Fruit fly (Drosophila melanogaster) whole organism, embryonic: ENCODE measurements around the gene Dpp10.
A peak's percentile ranks its signal among the peaks of the same experiment; 100 is the strongest.

Experiments used
- Awh ChIP-seq: fragments of 200-800 bp; sonication (Bioruptor generic); IDR thresholded peaks from 2 replicates; pipeline ENCODE4, ENCODE4 v1.3.6; 2022; ENCODE audit warnings: missing biosample characterization, missing genetic modification characterization
- Bdp1 ChIP-seq: fragments of 200-800 bp; sonication (Bioruptor generic); optimal IDR thresholded peaks from 3 replicates; lab custom pipeline; 2016; ENCODE audit warnings: missing biosample characterization, missing genetic modification characterization
- CG12769 ChIP-seq: fragments of 200-800 bp; sonication (Bioruptor generic); optimal IDR thresholded peaks from 2 replicates; lab custom pipeline; 2019; ENCODE audit warnings: missing biosample characterization, mild to moderate bottlenecking, missing genetic modification characterization, moderate library complexity
- CG13123 ChIP-seq: fragments of 200-800 bp; sonication (Bioruptor generic); optimal IDR thresholded peaks from 2 replicates; lab custom pipeline; 2016; ENCODE audit warnings: missing biosample characterization, missing genetic modification characterization
- CG14441 ChIP-seq: fragments of 200-800 bp; sonication (Bioruptor generic); IDR thresholded peaks from 2 replicates; pipeline ENCODE4 v1.3.6; 2022; ENCODE audit warnings: missing biosample characterization, missing genetic modification characterization
- CG14710 ChIP-seq: fragments of 200-800 bp; sonication (Bioruptor generic); optimal IDR thresholded peaks from 3 replicates; lab custom pipeline; 2019; ENCODE audit warnings: missing biosample characterization, mild to moderate bottlenecking, missing genetic modification characterization, moderate library complexity
- CG14860 ChIP-seq: fragments of 200-800 bp; sonication (Bioruptor generic); IDR thresholded peaks from 3 replicates; pipeline ENCODE4 v1.3.6; 2022; ENCODE audit warnings: missing biosample characterization, missing genetic modification characterization; ENCODE audit not compliant: partially characterized antibody
- CG15601 ChIP-seq: fragments of 200-800 bp; sonication (Bioruptor generic); optimal IDR thresholded peaks from 3 replicates; lab custom pipeline; 2019; ENCODE audit warnings: missing biosample characterization, mild to moderate bottlenecking, missing genetic modification characterization, moderate library complexity
- CG15696 ChIP-seq: fragments of 200-800 bp; sonication (Bioruptor generic); optimal IDR thresholded peaks from 2 replicates; lab custom pipeline; 2019; ENCODE audit warnings: missing biosample characterization, mild to moderate bottlenecking, missing genetic modification characterization, moderate library complexity
- CG17829 ChIP-seq: fragments of 200-800 bp; optimal IDR thresholded peaks from 2 replicates; lab custom pipeline; 2019; ENCODE audit warnings: missing biosample characterization, mild to moderate bottlenecking, missing genetic modification characterization, moderate library complexity
- CG2120 ChIP-seq: fragments of 200-800 bp; sonication (Bioruptor generic); optimal IDR thresholded peaks from 3 replicates; lab custom pipeline; 2016; ENCODE audit warnings: missing biosample characterization, missing genetic modification characterization
- CG31441 ChIP-seq: fragments of 200-800 bp; sonication (Bioruptor generic); IDR thresholded peaks from 2 replicates; pipeline ENCODE4 v1.3.6; 2022; ENCODE audit warnings: missing biosample characterization, missing genetic modification characterization
- CG3847 ChIP-seq: fragments of 200-800 bp; sonication (Bioruptor generic); IDR thresholded peaks from 2 replicates; pipeline ENCODE4 v1.3.6; 2022; ENCODE audit warnings: missing biosample characterization, missing genetic modification characterization
- CG4282 ChIP-seq: fragments of 200-800 bp; sonication (Bioruptor generic); optimal IDR thresholded peaks from 2 replicates; lab custom pipeline; 2016; ENCODE audit warnings: missing biosample characterization, missing genetic modification characterization
- CG4424 ChIP-seq: fragments of 200-800 bp; sonication (Bioruptor generic); optimal IDR thresholded peaks from 3 replicates; lab custom pipeline; 2016; ENCODE audit warnings: missing biosample characterization, missing genetic modification characterization
- CG4854 ChIP-seq: fragments of 200-800 bp; sonication (Bioruptor generic); optimal IDR thresholded peaks from 2 replicates; lab custom pipeline; 2016; ENCODE audit warnings: missing biosample characterization, missing genetic modification characterization, inconsistent platforms
- CG6175 ChIP-seq: fragments of 200-800 bp; sonication (Bioruptor generic); IDR thresholded peaks from 3 replicates; pipeline ENCODE4 v1.3.6; 2022; ENCODE audit warnings: missing biosample characterization, missing genetic modification characterization
- CG6791 ChIP-seq: fragments of 200-800 bp; sonication (Bioruptor generic); IDR thresholded peaks from 3 replicates; pipeline ENCODE4 v1.3.6; 2022; ENCODE audit warnings: missing biosample characterization, missing genetic modification characterization; ENCODE audit not compliant: partially characterized antibody
- CG7839 ChIP-seq: fragments of 200-800 bp; sonication (Bioruptor generic); optimal IDR thresholded peaks from 3 replicates; lab custom pipeline; 2018; ENCODE audit warnings: missing biosample characterization, mild to moderate bottlenecking, missing genetic modification characterization, moderate library complexity
- CG8765 ChIP-seq: fragments of 200-800 bp; sonication (Bioruptor generic); IDR thresholded peaks from 2 replicates; pipeline ENCODE4 v1.3.6; 2022; ENCODE audit warnings: missing biosample characterization, missing genetic modification characterization
- CG9797 ChIP-seq: fragments of 200-800 bp; sonication (Bioruptor generic); optimal IDR thresholded peaks from 3 replicates; lab custom pipeline; 2018; ENCODE audit warnings: missing biosample characterization, mild to moderate bottlenecking, missing genetic modification characterization
- CTCF ChIP-seq: fragments of 200-800 bp; sonication (Bioruptor generic); optimal IDR thresholded peaks from 2 replicates; lab custom pipeline; 2017; ENCODE audit warnings: missing biosample characterization, mild to moderate bottlenecking, missing genetic modification characterization, moderate library complexity
- Dek ChIP-seq: fragments of 200-800 bp; sonication (Bioruptor generic); optimal IDR thresholded peaks from 3 replicates; lab custom pipeline; 2019; ENCODE audit warnings: missing biosample characterization, mild to moderate bottlenecking, missing genetic modification characterization, moderate library complexity
- Doc2 ChIP-seq: fragments of 200-800 bp; sonication (Bioruptor generic); IDR thresholded peaks from 2 replicates; pipeline ENCODE4 v1.3.6; 2022; ENCODE audit warnings: missing biosample characterization, missing genetic modification characterization
- Dref ChIP-seq: fragments of 200-800 bp; sonication (Bioruptor generic); IDR thresholded peaks from 2 replicates; pipeline ENCODE4 v1.3.6; 2022; ENCODE audit warnings: missing biosample characterization, missing genetic modification characterization
- HLH54F ChIP-seq: fragments of 200-800 bp; sonication (Bioruptor generic); optimal IDR thresholded peaks from 3 replicates; lab custom pipeline; 2016; ENCODE audit warnings: missing biosample characterization, missing genetic modification characterization
- Hey ChIP-seq: fragments of 200-800 bp; sonication (Bioruptor generic); optimal IDR thresholded peaks from 3 replicates; lab custom pipeline; 2018; ENCODE audit warnings: missing biosample characterization, mild to moderate bottlenecking, missing genetic modification characterization
- Hsf ChIP-seq: fragments of 200-800 bp; sonication (Bioruptor generic); optimal IDR thresholded peaks from 3 replicates; lab custom pipeline; 2016; ENCODE audit warnings: missing biosample characterization, missing genetic modification characterization
- Mad ChIP-seq: fragments of 200-800 bp; sonication (Bioruptor generic); optimal IDR thresholded peaks from 2 replicates; lab custom pipeline; 2016; ENCODE audit warnings: missing biosample characterization, missing genetic modification characterization
- Mes4 ChIP-seq: fragments of 200-800 bp; sonication (Bioruptor generic); optimal IDR thresholded peaks from 2 replicates; lab custom pipeline; 2016; ENCODE audit warnings: missing biosample characterization, missing genetic modification characterization
- Mrtf ChIP-seq: fragments of 200-800 bp; sonication (Bioruptor generic); IDR thresholded peaks from 3 replicates; pipeline ENCODE4 v1.3.6; 2022; ENCODE audit warnings: missing biosample characterization, missing genetic modification characterization
- NfI ChIP-seq: fragments of 200-800 bp; sonication (Bioruptor generic); optimal IDR thresholded peaks from 3 replicates; lab custom pipeline; 2018; ENCODE audit warnings: missing biosample characterization, mild to moderate bottlenecking, missing genetic modification characterization, moderate library complexity
- Rx ChIP-seq: fragments of 200-800 bp; sonication (Bioruptor generic); IDR thresholded peaks from 2 replicates; pipeline ENCODE4 v1.3.6; 2022; ENCODE audit warnings: missing biosample characterization, missing genetic modification characterization
- Scr ChIP-seq: fragments of 200-800 bp; sonication (Bioruptor generic); IDR thresholded peaks from 2 replicates; pipeline ENCODE4 v1.3.6; 2022; ENCODE audit warnings: missing biosample characterization, missing genetic modification characterization; ENCODE audit not compliant: partially characterized antibody
- Sox100B ChIP-seq: fragments of 200-800 bp; sonication (Bioruptor generic); optimal IDR thresholded peaks from 3 replicates; lab custom pipeline; 2018; ENCODE audit warnings: missing biosample characterization, mild to moderate bottlenecking, missing genetic modification characterization
- Xbp1 ChIP-seq: fragments of 200-800 bp; sonication (Bioruptor generic); optimal IDR thresholded peaks from 3 replicates; lab custom pipeline; 2016; ENCODE audit warnings: missing biosample characterization, mild to moderate bottlenecking, missing genetic modification characterization
- YL-1 ChIP-seq: fragments of 200-800 bp; sonication (Bioruptor generic); optimal IDR thresholded peaks from 3 replicates; lab custom pipeline; 2017; ENCODE audit warnings: missing biosample characterization, mild to moderate bottlenecking, missing genetic modification characterization
- ci ChIP-seq: fragments of 200-800 bp; sonication (Bioruptor generic); IDR thresholded peaks from 3 replicates; pipeline ENCODE4 v1.3.6; 2022; ENCODE audit warnings: missing biosample characterization, missing genetic modification characterization
- dan ChIP-seq: fragments of 200-800 bp; sonication (Bioruptor generic); IDR thresholded peaks from 2 replicates; pipeline ENCODE4 v1.3.6; 2022; ENCODE audit warnings: missing biosample characterization, missing genetic modification characterization
- disco-r ChIP-seq: fragments of 200-800 bp; sonication (Bioruptor generic); optimal IDR thresholded peaks from 2 replicates; lab custom pipeline; 2016; ENCODE audit warnings: missing biosample characterization, missing genetic modification characterization
- ewg ChIP-seq: fragments of 200-800 bp; sonication (Bioruptor generic); optimal IDR thresholded peaks from 3 replicates; lab custom pipeline; 2017; ENCODE audit warnings: mild to moderate bottlenecking, missing biosample characterization, missing genetic modification reagents, missing genetic modification characterization
- gt ChIP-seq: fragments of 200-800 bp; sonication (Bioruptor generic); IDR thresholded peaks from 2 replicates; pipeline ENCODE4 v1.3.6; 2022; ENCODE audit warnings: missing biosample characterization, missing genetic modification characterization
- jigr1 ChIP-seq: fragments of 200-800 bp; sonication (Bioruptor generic); IDR thresholded peaks from 3 replicates; pipeline ENCODE4 v1.3.6; 2022; ENCODE audit warnings: missing biosample characterization, missing genetic modification characterization
- kah ChIP-seq: fragments of 200-800 bp; sonication (Bioruptor generic); optimal IDR thresholded peaks from 2 replicates; lab custom pipeline; 2018; ENCODE audit warnings: missing biosample characterization, mild to moderate bottlenecking, missing genetic modification characterization
- pzg ChIP-seq: fragments of 200-800 bp; sonication (Bioruptor generic); optimal IDR thresholded peaks from 3 replicates; lab custom pipeline; 2018; ENCODE audit warnings: missing biosample characterization, mild to moderate bottlenecking, missing genetic modification characterization, moderate library complexity
- sima ChIP-seq: fragments of 200-800 bp; sonication (Bioruptor generic); optimal IDR thresholded peaks from 2 replicates; lab custom pipeline; 2016; ENCODE audit warnings: missing biosample characterization, missing genetic modification characterization
- sna ChIP-seq: fragments of 200-800 bp; sonication (Bioruptor generic); IDR thresholded peaks from 2 replicates; pipeline ENCODE4 v1.3.6; 2022; ENCODE audit warnings: missing biosample characterization, missing genetic modification characterization; ENCODE audit not compliant: partially characterized antibody
- so ChIP-seq: fragments of 200-800 bp; sonication (Bioruptor generic); IDR thresholded peaks from 3 replicates; pipeline ENCODE4 v1.3.6; 2022; ENCODE audit warnings: missing biosample characterization, missing genetic modification characterization
- tgo ChIP-seq: fragments of 200-800 bp; sonication (Bioruptor generic); IDR thresholded peaks from 3 replicates; pipeline ENCODE4 v1.3.6; 2022; ENCODE audit warnings: missing biosample characterization, missing genetic modification characterization
- zfh1 ChIP-seq: fragments of 200-800 bp; sonication (Bioruptor generic); IDR thresholded peaks from 3 replicates; pipeline ENCODE4 v1.3.6; 2022; ENCODE audit warnings: missing biosample characterization, missing genetic modification characterization

The Dpp10 gene

dm6 chr2L:6561463-6562357 lies 39.2 kb downstream of the Dpp10 start, which contains the start of the genes Trmt6 and Ent2 (continued):
- TF ChIP-seq Scr (GFP tag; lab: Robert Waterston, UW) (no peak), so (GFP tag; lab: Robert Waterston, UW) (peak; percentile 95), CG14441 (GFP tag; lab: Robert Waterston, UW) (peak; percentile 99), CG6175 (peak; percentile 96), CG15601 (tag; lab: Kevin White, UChicago) (peak; percentile 85), Xbp1 (GFP tag; lab: Kevin White, UChicago) (peak; percentile 98), CG12769 (peak; percentile 98), Dref (peak; percentile 49), Hey (tag; lab: Kevin White, UChicago) (peak; percentile 77), sima (GFP tag; lab: Kevin White, UChicago) (peak; percentile 85), Hsf (GFP tag; lab: Kevin White, UChicago) (peak; percentile 97), gt (peak; percentile 86), sna (GFP tag; lab: Robert Waterston, UW) (no peak), YL-1 (GFP tag; lab: Kevin White, UChicago) (peak; percentile 60), Awh (peak; percentile 98), Doc2 (GFP tag; lab: Robert Waterston, UW) (peak; percentile 93), tgo (GFP tag; lab: Robert Waterston, UW) (peak; percentile 97), CG14710 (tag; lab: Kevin White, UChicago) (peak; percentile 92), jigr1 (GFP tag; lab: Robert Waterston, UW) (peak; percentile 96), ci (GFP tag; lab: Robert Waterston, UW) (peak; percentile 98), CG6791 (GFP tag; lab: Robert Waterston, UW) (0 out of 3 replicates have a peak, but pooled peaks have one; percentile 51), CG14860 (GFP tag; lab: Robert Waterston, UW) (no peak), Rx (GFP tag; lab: Robert Waterston, UW) (peak; percentile 98), zfh1 (peak; percentile 98), disco-r (GFP tag; lab: Kevin White, UChicago) (peak; percentile 91), NfI (GFP tag; lab: Kevin White, UChicago) (peak; percentile 95), CG3847 (GFP tag; lab: Robert Waterston, UW) (peak; percentile 97), CTCF (peak; percentile 35), dan (GFP tag; lab: Robert Waterston, UW) (peak; percentile 92), Bdp1 (GFP tag; lab: Kevin White, UChicago) (peak; percentile 87), CG31441 (GFP tag; lab: Robert Waterston, UW) (peak; percentile 91), CG2120 (GFP tag; lab: Kevin White, UChicago) (peak; percentile 98), pzg (GFP tag; lab: Kevin White, UChicago) (peak; percentile 54), ewg (GFP tag; lab: Kevin White, UChicago) (peak; percentile 91), CG4282 (GFP tag; lab: Kevin White, UChicago) (peak; percentile 91), CG17829 (tag; lab: Kevin White, UChicago) (peak; percentile 93), CG15696 (peak; percentile 83), CG4424 (GFP tag; lab: Kevin White, UChicago) (peak; percentile 94), HLH54F (GFP tag; lab: Kevin White, UChicago) (peak; percentile 98), Dek (tag; lab: Kevin White, UChicago) (peak; percentile 90), Mad (GFP tag; lab: Kevin White, UChicago) (peak; percentile 93), CG7839 (tag; lab: Kevin White, UChicago) (peak; percentile 96), Sox100B (GFP tag; lab: Kevin White, UChicago) (peak; percentile 87), CG9797 (peak; percentile 24), CG4854 (peak; percentile 93), Mes4 (GFP tag; lab: Kevin White, UChicago) (peak; percentile 93), CG13123 (peak; percentile 86), CG8765 (GFP tag; lab: Robert Waterston, UW) (peak; percentile 97), Mrtf (peak; percentile 98), kah (GFP tag; lab: Kevin White, UChicago) (peak; percentile 95)
